Worm (Caenorhabditis elegans) whole organism, L3 larva: ENCODE measurements around the gene srxa-2.

Experiments
- ZK546.5 ChIP-seq: sonication (generic microtip); optimal IDR thresholded peaks from 2 replicates; lab custom pipeline; 2017; ENCODE audit warnings: missing biosample characterization, missing genetic modification characterization
- ceh-82 ChIP-seq: fragments of 150-350 bp; optimal IDR thresholded peaks from 2 replicates; lab custom pipeline; 2014; ENCODE audit warnings: missing biosample characterization, missing genetic modification characterization
- egl-27 ChIP-seq: sonication (generic microtip); optimal IDR thresholded peaks from 4 replicates; lab custom pipeline; 2017; ENCODE audit warnings: missing biosample characterization, missing genetic modification reagents, missing genetic modification characterization
- elt-1 ChIP-seq: fragments of 150-350 bp; optimal IDR thresholded peaks from 2 replicates; lab custom pipeline; 2014; ENCODE audit warnings: missing biosample characterization, missing genetic modification characterization
- elt-2 ChIP-seq: sonication (generic microtip); optimal IDR thresholded peaks from 2 replicates; lab custom pipeline; 2016; ENCODE audit warnings: missing genetic modification reagents, mild to moderate bottlenecking, missing genetic modification characterization, missing compliant biosample characterization
- elt-3 ChIP-seq, 3 experiments: fragments of 150-350 bp in 1 of 3; sonication (generic microtip) in 2 of 3; optimal IDR thresholded peaks; 2 replicates in 2 of 3; 4 replicates in 1 of 3; lab custom pipeline; 2014 to 2017; ENCODE audit warnings: missing biosample characterization in 3 of 3, missing genetic modification characterization in 3 of 3
- fos-1 ChIP-seq: fragments of 150-350 bp; optimal IDR thresholded peaks from 2 replicates; lab custom pipeline; 2014; ENCODE audit warnings: missing biosample characterization, missing genetic modification characterization
- lin-39 ChIP-seq: fragments of 150-350 bp; optimal IDR thresholded peaks from 2 replicates; lab custom pipeline; 2018; ENCODE audit warnings: missing biosample characterization, missing genetic modification reagents, missing genetic modification characterization
- nhr-11 ChIP-seq: fragments of 150-350 bp; optimal IDR thresholded peaks from 2 replicates; lab custom pipeline; 2014; ENCODE audit warnings: missing biosample characterization, missing genetic modification characterization
- nhr-43 ChIP-seq: sonication (generic microtip); optimal IDR thresholded peaks from 2 replicates; lab custom pipeline; 2016; ENCODE audit warnings: mild to moderate bottlenecking, missing genetic modification characterization, missing compliant biosample characterization; ENCODE audit not compliant: poor library complexity, severe bottlenecking
- nhr-77 ChIP-seq: fragments of 150-350 bp; optimal IDR thresholded peaks from 2 replicates; lab custom pipeline; 2014; ENCODE audit warnings: missing biosample characterization, missing genetic modification characterization
- sea-2 ChIP-seq: fragments of 150-350 bp; sonication (generic microtip); optimal IDR thresholded peaks from 4 replicates; lab custom pipeline; 2014; ENCODE audit warnings: missing biosample characterization, missing genetic modification reagents, missing genetic modification characterization
- snpc-4 ChIP-seq: fragments of 150-350 bp; optimal IDR thresholded peaks from 2 replicates; lab custom pipeline; 2014; ENCODE audit warnings: missing biosample characterization, missing genetic modification characterization
- zag-1 ChIP-seq: fragments of 150-350 bp; optimal IDR thresholded peaks from 2 replicates; lab custom pipeline; 2014; ENCODE audit warnings: missing biosample characterization, missing genetic modification characterization

srxa-2 gene

DNA sequence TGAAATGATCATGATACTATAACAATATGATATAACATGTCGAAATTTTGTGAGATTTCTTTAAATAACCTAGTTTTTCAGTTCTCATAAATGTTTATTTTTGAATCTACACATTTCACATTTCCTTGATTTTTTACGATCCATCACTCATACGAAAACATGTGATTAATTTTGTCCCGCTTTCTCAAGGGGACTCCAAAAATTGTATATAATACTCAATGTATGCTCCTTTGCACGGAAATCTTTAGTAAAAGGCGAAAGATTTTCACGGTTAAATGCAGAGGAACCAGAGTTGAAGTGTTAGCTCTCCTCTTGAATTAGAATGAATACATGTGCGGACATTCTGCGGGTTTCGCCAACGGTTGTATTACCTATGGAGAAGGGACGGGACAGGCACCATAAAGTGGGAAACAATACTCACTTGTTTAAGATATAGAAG, 41.2 kb downstream of the srxa-2 start:
- TF ChIP-seq nhr-43 (tag; lab: Kevin White, UChicago) (no peak), snpc-4 (tag; lab: Kevin White, UChicago) (peak; percentile 81), zag-1 (tag; lab: Kevin White, UChicago) (no peak), nhr-11 (no peak), lin-39 (no peak), elt-3 (tag; optimal IDR thresholded peaks at IDR 0.05; lab: Kevin White, UChicago) (no peak)

DNA sequence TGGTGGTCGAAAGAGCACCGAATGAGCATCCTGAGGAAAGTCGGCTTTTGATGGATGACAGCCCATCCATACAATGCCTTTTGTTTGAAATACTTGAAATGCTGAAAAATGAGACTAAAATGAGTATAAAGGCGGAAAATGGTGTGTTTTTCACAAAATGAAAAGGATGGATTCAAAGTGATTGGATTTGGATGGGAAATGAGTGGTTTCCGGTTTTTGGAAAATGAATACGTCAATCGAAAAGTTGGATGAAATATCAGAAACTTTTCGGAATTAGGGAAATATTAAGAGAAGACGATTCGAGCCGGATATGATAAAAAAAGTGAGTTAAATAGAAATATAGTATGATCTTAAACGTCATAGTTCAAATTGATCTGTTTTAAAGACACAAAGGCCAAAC, 44.2 kb downstream of the srxa-2 start, which contains the start of gene F38E11.6:
TSS of gene F38E11.6 (minus strand) at position 101 of the 400 bp plus-strand sequence.
- no peak for TF ChIP-seq egl-27
- no peak for TF ChIP-seq ZK546.5 (tag; lab: Kevin White, UChicago)
- TF ChIP-seq zag-1 (tag; lab: Kevin White, UChicago), result no peak
- no peak for TF ChIP-seq nhr-77
- no peak for TF ChIP-seq elt-2 (tag; lab: Kevin White, UChicago)
- TF ChIP-seq fos-1 (tag; lab: Kevin White, UChicago), result no peak
- no peak for TF ChIP-seq sea-2
- TF ChIP-seq ceh-82 (tag; lab: Kevin White, UChicago), result no peak

DNA sequence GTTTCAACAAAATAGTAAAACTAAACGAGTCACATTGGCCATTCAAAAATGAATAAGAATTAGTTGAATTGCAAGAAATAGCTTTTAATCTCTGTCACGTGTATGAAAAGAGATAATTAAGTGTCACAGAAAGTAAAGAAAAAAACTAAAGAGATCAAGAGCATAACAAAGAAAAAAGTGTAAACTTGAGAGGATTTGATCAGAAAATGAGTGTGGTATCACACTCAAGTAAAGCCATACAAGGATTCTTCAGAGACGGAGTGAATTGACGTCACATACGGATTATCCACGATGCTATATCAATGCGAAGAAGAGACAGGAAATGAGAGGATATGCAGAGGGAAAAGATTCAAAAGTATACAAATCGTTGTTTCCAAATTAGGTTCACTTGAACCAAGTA, 46.1 kb downstream of the srxa-2 start:
- no peak for TF ChIP-seq elt-1 (tag; lab: Kevin White, UChicago)
